Worm (Caenorhabditis elegans): Measurements from ENCODE around the gene ptr-24.

DNA sequence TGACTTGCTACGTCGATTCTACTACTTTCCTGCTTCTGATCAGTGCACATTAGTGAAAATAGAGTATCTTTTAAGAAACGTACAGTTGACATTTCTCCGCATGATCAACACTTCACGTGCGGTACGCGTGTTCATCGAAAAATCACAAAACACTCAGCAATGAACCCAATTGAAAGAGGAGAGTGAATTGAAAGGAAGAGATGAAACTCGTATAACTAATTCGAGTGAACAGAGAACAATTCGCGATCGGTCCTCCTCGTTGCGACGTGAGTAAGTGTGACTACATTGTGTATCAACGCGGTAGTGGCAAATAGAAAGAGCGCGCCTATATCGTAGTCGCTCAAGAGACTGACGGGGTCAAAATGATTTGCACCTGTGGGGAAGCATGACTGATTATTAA lies 15.7 kb downstream of the ptr-24 start:
- TF ChIP-seq W03F9.2 (tag; optimal IDR thresholded peaks at IDR 0.05) = no peak
- no peak for TF ChIP-seq him-1 (tag; optimal IDR thresholded peaks at IDR 0.05)
- no peak for TF ChIP-seq dao-5 (tag; optimal IDR thresholded peaks at IDR 0.05)
